Worm (Caenorhabditis elegans) whole organism, young adult: ENCODE measurements around the gene dct-18.

Source experiments
- B0035.1 ChIP-seq: sonication (generic microtip); optimal IDR thresholded peaks from 2 replicates; lab custom pipeline; 2016; ENCODE audit warnings: missing genetic modification characterization, mild to moderate bottlenecking, missing compliant biosample characterization, missing genotype, missing genetic modification reagents
- C17E4.6 ChIP-seq: fragments of 200-800 bp; sonication (Bioruptor generic); IDR thresholded peaks from 2 replicates; pipeline ENCODE4 v1.3.6; 2022; ENCODE audit warnings: missing genetic modification reagents, missing genetic modification characterization, missing compliant biosample characterization
- F37B4.10 ChIP-seq: fragments of 200-800 bp; sonication (Bioruptor generic); IDR thresholded peaks from 2 replicates; pipeline ENCODE4 v1.3.6; 2022; ENCODE audit warnings: missing genetic modification characterization, missing compliant biosample characterization
- K12H6.12 ChIP-seq: fragments of 200-800 bp; sonication (Bioruptor generic); optimal IDR thresholded peaks from 2 replicates; lab custom pipeline; 2018; ENCODE audit warnings: mild to moderate bottlenecking, missing genetic modification characterization, missing compliant biosample characterization
- Y95B8A.8 ChIP-seq: fragments of 200-800 bp; sonication (Bioruptor generic); IDR thresholded peaks from 2 replicates; pipeline ENCODE4 v1.3.6; 2022; ENCODE audit warnings: missing genetic modification reagents, missing genetic modification characterization, missing compliant biosample characterization
- aptf-3 ChIP-seq: fragments of 200-800 bp; sonication (Bioruptor generic); IDR thresholded peaks from 2 replicates; pipeline ENCODE4 v1.3.6; 2022; ENCODE audit warnings: missing genetic modification characterization, missing compliant biosample characterization
- attf-5 ChIP-seq: fragments of 200-800 bp; sonication (Bioruptor generic); optimal IDR thresholded peaks from 2 replicates; lab custom pipeline; 2018; ENCODE audit warnings: mild to moderate bottlenecking, missing genetic modification characterization, missing compliant biosample characterization
- attf-6 ChIP-seq: fragments of 200-800 bp; sonication (Bioruptor generic); IDR thresholded peaks from 2 replicates; pipeline ENCODE4 v1.3.6; 2022; ENCODE audit warnings: missing genetic modification reagents, missing genetic modification characterization, missing compliant biosample characterization
- bed-2 ChIP-seq: fragments of 200-800 bp; sonication (Bioruptor generic); IDR thresholded peaks from 2 replicates; pipeline ENCODE4 v1.3.6; 2022; ENCODE audit warnings: missing genetic modification reagents, missing genetic modification characterization, missing compliant biosample characterization
- ccch-3 ChIP-seq: fragments of 200-800 bp; sonication (Bioruptor generic); optimal IDR thresholded peaks from 2 replicates; lab custom pipeline; 2018; ENCODE audit warnings: mild to moderate bottlenecking, missing genetic modification characterization, missing compliant biosample characterization
- cebp-1 ChIP-seq, 2 experiments: fragments of 200-800 bp in 1 of 2; sonication (Bioruptor generic) in 1 of 2; sonication (generic microtip) in 1 of 2; IDR thresholded peaks in 1 of 2; optimal IDR thresholded peaks in 1 of 2; 2 replicates each; pipeline versions ENCODE4 v1.3.6 to Lab custom; 2017 to 2022; ENCODE audit warnings: missing compliant biosample characterization in 2 of 2, missing genetic modification characterization in 2 of 2, mild to moderate bottlenecking in 1 of 2, missing genetic modification reagents in 1 of 2, moderate library complexity in 1 of 2
- cebp-2 ChIP-seq: fragments of 200-800 bp; sonication (Bioruptor generic); IDR thresholded peaks from 2 replicates; pipeline ENCODE4 v1.3.6; 2022; ENCODE audit warnings: missing genetic modification characterization, missing compliant biosample characterization
- ceh-91 ChIP-seq: fragments of 200-800 bp; sonication (Bioruptor generic); IDR thresholded peaks from 2 replicates; pipeline ENCODE4 v1.3.6; 2022; ENCODE audit warnings: missing genetic modification reagents, missing genetic modification characterization, missing compliant biosample characterization
- dox-1 ChIP-seq: fragments of 200-800 bp; sonication (Bioruptor generic); IDR thresholded peaks from 2 replicates; pipeline ENCODE4 v1.3.6; 2022; ENCODE audit warnings: missing genetic modification reagents, missing genetic modification characterization, missing compliant biosample characterization
- ekl-4 ChIP-seq: fragments of 200-800 bp; sonication (Bioruptor generic); IDR thresholded peaks from 2 replicates; pipeline ENCODE4 v1.3.6; 2022; ENCODE audit warnings: missing genetic modification reagents, missing genetic modification characterization, missing compliant biosample characterization
- ets-4 ChIP-seq: fragments of 200-800 bp; sonication (Bioruptor generic); optimal IDR thresholded peaks from 2 replicates; lab custom pipeline; 2018; ENCODE audit warnings: mild to moderate bottlenecking, missing genetic modification characterization, missing compliant biosample characterization
- hmg-1.2 ChIP-seq: fragments of 200-800 bp; sonication (Bioruptor generic); IDR thresholded peaks from 2 replicates; pipeline ENCODE4 v1.3.6; 2022; ENCODE audit warnings: missing genetic modification reagents, missing genetic modification characterization, missing compliant biosample characterization
- hsf-1 ChIP-seq: fragments of 200-800 bp; sonication (Bioruptor generic); IDR thresholded peaks from 2 replicates; pipeline ENCODE4 v1.3.6; 2022; ENCODE audit warnings: missing genetic modification reagents, missing genetic modification characterization, missing compliant biosample characterization
- lag-1 ChIP-seq: fragments of 200-800 bp; sonication (Bioruptor generic); IDR thresholded peaks from 2 replicates; pipeline ENCODE4 v1.3.6; 2022; ENCODE audit warnings: missing genetic modification reagents, missing genetic modification characterization, missing compliant biosample characterization
- lin-26 ChIP-seq: fragments of 200-800 bp; sonication (Bioruptor generic); IDR thresholded peaks from 2 replicates; pipeline ENCODE4 v1.3.6; 2022; ENCODE audit warnings: missing genetic modification reagents, missing genetic modification characterization, missing compliant biosample characterization
- lin-35 ChIP-seq, 3 experiments: fragments of 150-350 bp in 2 of 3; sonication (generic microtip) in 1 of 3; optimal IDR thresholded peaks; 2 replicates each; lab custom pipeline; 2014 to 2018; ENCODE audit warnings: missing biosample characterization in 3 of 3, missing genetic modification characterization in 3 of 3, missing genetic modification reagents in 3 of 3
- lin-54 ChIP-seq: fragments of 200-800 bp; sonication (Bioruptor generic); optimal IDR thresholded peaks from 2 replicates; lab custom pipeline; 2018; ENCODE audit warnings: mild to moderate bottlenecking, missing genetic modification characterization, missing compliant biosample characterization
- madf-10 ChIP-seq: sonication (generic microtip); optimal IDR thresholded peaks from 2 replicates; lab custom pipeline; 2016; ENCODE audit warnings: mild to moderate bottlenecking, missing genetic modification characterization, missing compliant biosample characterization
- madf-8 ChIP-seq: fragments of 200-800 bp; sonication (Bioruptor generic); conservative IDR thresholded peaks from 2 replicates; pipeline ENCODE4 v1.3.6; 2022; ENCODE audit warnings: missing genetic modification reagents, missing genetic modification characterization, missing compliant biosample characterization
- mxl-1 ChIP-seq: sonication (generic microtip); optimal IDR thresholded peaks from 2 replicates; lab custom pipeline; 2016; ENCODE audit warnings: missing genetic modification characterization, missing compliant biosample characterization
- nhr-120 ChIP-seq: fragments of 200-800 bp; sonication (Bioruptor generic); IDR thresholded peaks from 2 replicates; pipeline ENCODE4 v1.3.6; 2022; ENCODE audit warnings: missing genetic modification characterization, missing compliant biosample characterization
- nhr-179 ChIP-seq: sonication (generic microtip); optimal IDR thresholded peaks from 2 replicates; lab custom pipeline; 2016; ENCODE audit warnings: mild to moderate bottlenecking, missing genetic modification characterization, missing compliant biosample characterization
- nhr-80 ChIP-seq: sonication (generic microtip); optimal IDR thresholded peaks from 2 replicates; lab custom pipeline; 2016; ENCODE audit warnings: missing genetic modification characterization, missing compliant biosample characterization
- nhr-90 ChIP-seq: sonication (generic microtip); optimal IDR thresholded peaks from 2 replicates; lab custom pipeline; 2016; ENCODE audit warnings: missing genotype, mild to moderate bottlenecking, missing genetic modification characterization, missing compliant biosample characterization
- snpc-3.4 ChIP-seq: sonication (generic microtip); optimal IDR thresholded peaks from 2 replicates; lab custom pipeline; 2017; ENCODE audit warnings: missing genetic modification characterization, mild to moderate bottlenecking, missing compliant biosample characterization, antibody characterized with exemption, moderate library complexity, missing genotype, missing genetic modification reagents
- unc-62 ChIP-seq: fragments of 150-350 bp; optimal IDR thresholded peaks from 2 replicates; lab custom pipeline; 2014; ENCODE audit warnings: missing biosample characterization, missing genetic modification reagents, missing genetic modification characterization
- ztf-25 ChIP-seq: fragments of 200-800 bp; sonication (Bioruptor generic); IDR thresholded peaks from 2 replicates; pipeline ENCODE4 v1.3.6; 2022; ENCODE audit warnings: missing genetic modification reagents, missing genetic modification characterization, missing compliant biosample characterization
- ztf-3 ChIP-seq: fragments of 200-800 bp; sonication (Bioruptor generic); optimal IDR thresholded peaks from 2 replicates; lab custom pipeline; 2018; ENCODE audit warnings: mild to moderate bottlenecking, missing genetic modification characterization, missing compliant biosample characterization

dct-18 gene

DNA sequence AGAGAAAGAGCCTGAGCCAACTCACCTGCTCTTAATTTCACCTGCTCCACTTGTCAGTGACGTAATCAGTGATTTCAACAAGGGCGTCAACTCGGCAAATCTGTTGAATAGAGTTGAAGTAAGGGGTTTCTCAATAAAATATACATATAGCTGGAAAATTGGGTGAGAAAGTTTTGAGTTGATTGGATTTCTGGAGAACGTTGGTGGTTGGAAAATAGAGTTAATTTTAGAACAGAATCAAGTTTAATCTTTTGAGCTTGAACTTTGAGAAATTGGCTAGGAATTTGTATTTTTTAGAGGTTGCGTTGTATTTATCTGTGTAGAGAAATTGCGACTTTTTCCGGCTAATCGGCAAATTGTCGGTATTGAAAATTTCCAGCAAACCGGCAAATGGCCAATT is 37.9 kb downstream of the dct-18 start, which contains the start of gene Y38F1A.4:
TSS of gene Y38F1A.4 (minus strand) at position 101 of the 400 bp plus-strand sequence.
- no peak for TF ChIP-seq hsf-1 (GFP tag; lab: Robert Waterston, UW)
- TF ChIP-seq madf-10 (tag; lab: Kevin White, UChicago): no peak
- TF ChIP-seq mxl-1 (tag; lab: Kevin White, UChicago): no peak
- no peak for TF ChIP-seq attf-6
- no peak for TF ChIP-seq nhr-179 (tag; lab: Kevin White, UChicago)
- no peak for TF ChIP-seq K12H6.12 (tag; lab: Kevin White, UChicago)
- TF ChIP-seq hmg-1.2 (GFP tag; lab: Robert Waterston, UW): no peak
- TF ChIP-seq lag-1 (GFP tag; lab: Robert Waterston, UW): no peak
- no peak for TF ChIP-seq bed-2 (GFP tag; lab: Robert Waterston, UW)
- no peak for TF ChIP-seq lin-35 (GFP tag; optimal IDR thresholded peaks at IDR 0.05; lab: Kevin White, UChicago)
- no peak for TF ChIP-seq nhr-80 (tag; lab: Kevin White, UChicago)
- no peak for TF ChIP-seq lin-26
- TF ChIP-seq ztf-3 (GFP tag; lab: Kevin White, UChicago): no peak

DNA sequence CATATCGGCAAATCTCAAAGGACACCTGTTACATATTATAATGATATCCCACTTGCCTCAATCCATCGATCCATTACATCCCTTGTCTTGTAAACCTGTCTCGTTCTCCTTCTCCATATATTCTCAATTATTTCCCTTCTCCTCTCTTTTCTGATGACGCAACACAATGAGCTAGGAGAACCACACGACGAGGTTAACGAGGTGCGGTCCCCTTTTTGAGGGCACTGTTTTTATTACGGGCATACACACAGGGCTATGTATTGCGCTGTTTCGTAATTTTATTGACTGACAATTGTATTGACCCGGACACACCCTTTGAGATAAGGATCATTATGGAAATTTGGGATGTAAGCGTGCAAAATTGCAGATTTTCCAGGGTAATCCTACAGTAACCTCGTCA is 47.0 kb downstream of the dct-18 start:
- TF ChIP-seq lin-26 (no peak), madf-8 (GFP tag; lab: Robert Waterston, UW) (no peak), attf-5 (GFP tag; lab: Kevin White, UChicago) (no peak), B0035.1 (no peak), nhr-179 (tag; lab: Kevin White, UChicago) (no peak), ceh-91 (GFP tag; lab: Robert Waterston, UW) (no peak), aptf-3 (GFP tag; lab: Robert Waterston, UW) (no peak), nhr-120 (GFP tag; lab: Robert Waterston, UW) (no peak), madf-10 (tag; lab: Kevin White, UChicago) (no peak), snpc-3.4 (tag; lab: Kevin White, UChicago) (no peak), nhr-90 (tag; lab: Kevin White, UChicago) (no peak), nhr-80 (tag; lab: Kevin White, UChicago) (no peak)

DNA sequence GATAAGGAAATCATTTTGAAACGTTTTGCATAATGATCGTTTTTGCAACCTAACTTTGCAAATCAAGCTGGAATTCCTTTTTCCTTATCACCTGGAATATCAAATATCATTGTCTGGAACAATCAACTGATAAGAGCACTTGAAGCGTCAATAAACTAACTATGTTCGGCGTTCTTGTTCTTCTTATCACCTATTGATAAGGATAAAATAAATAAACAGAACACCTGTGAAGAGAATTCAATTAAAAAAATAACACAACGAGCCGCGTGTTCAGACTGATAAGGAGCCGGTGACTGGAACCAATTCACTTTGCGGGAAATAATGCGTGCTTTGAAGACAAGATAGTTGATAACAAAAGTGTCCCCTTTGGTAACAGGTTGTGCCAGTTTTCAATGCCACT is 48.5 kb downstream of the dct-18 start, which contains the start of gene cyd-1:
TSS of gene cyd-1 (plus strand) at position 380 of the 400 bp plus-strand sequence.
- TF ChIP-seq nhr-120 (GFP tag; lab: Robert Waterston, UW): no peak
- TF ChIP-seq nhr-80 (tag; lab: Kevin White, UChicago): peak; percentile 82
- TF ChIP-seq unc-62 (GFP tag; lab: Kevin White, UChicago): peak; percentile 38
- no peak for TF ChIP-seq C17E4.6 (GFP tag; lab: Robert Waterston, UW)
- TF ChIP-seq Y95B8A.8 (GFP tag; lab: Robert Waterston, UW): no peak
- TF ChIP-seq cebp-2 (GFP tag; lab: Robert Waterston, UW): no peak
- peak; percentile 61 for TF ChIP-seq ets-4 (GFP tag; lab: Kevin White, UChicago)
- TF ChIP-seq dox-1 (GFP tag; lab: Robert Waterston, UW): peak; percentile 51
- no peak for TF ChIP-seq F37B4.10 (GFP tag; lab: Robert Waterston, UW)

DNA sequence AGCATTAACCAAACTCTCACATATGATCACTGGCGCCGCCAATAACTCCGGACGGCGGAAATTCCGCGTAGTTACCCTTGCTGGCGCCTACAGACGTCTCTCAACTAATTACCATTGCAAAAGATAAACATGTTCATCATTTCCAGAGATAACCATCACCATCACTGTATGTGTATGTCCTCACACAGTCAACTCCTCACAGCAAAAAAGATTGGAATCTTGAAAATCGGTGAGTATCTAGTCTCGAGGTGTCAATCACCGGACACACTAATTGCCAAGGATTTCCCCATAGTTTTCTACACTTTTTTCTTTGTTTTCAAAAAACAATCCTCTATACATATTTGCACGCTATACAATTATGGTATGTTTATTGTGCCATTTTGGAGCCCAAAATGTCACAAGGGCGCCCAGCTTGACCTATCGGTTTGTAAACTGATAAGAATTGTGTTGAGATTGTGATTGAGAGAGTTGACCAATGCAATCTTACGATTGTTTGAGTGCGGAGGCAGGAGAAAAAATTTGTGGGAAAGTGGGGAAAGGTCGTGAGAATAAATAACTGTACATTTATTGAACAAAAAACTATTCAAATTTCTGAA is 50.4 kb downstream of the dct-18 start:
- TF ChIP-seq cebp-1 (GFP tag; IDR thresholded peaks at IDR 0.05; lab: Robert Waterston, UW) (no peak), cebp-1 (tag; optimal IDR thresholded peaks at IDR 0.05; lab: Kevin White, UChicago) (no peak), nhr-80 (tag; lab: Kevin White, UChicago) (peak; percentile 26), lin-54 (GFP tag; lab: Kevin White, UChicago) (no peak), unc-62 (GFP tag; lab: Kevin White, UChicago) (peak; percentile 80), dox-1 (GFP tag; lab: Robert Waterston, UW) (no peak), ekl-4 (GFP tag; lab: Robert Waterston, UW) (no peak), ztf-25 (no peak), madf-8 (GFP tag; lab: Robert Waterston, UW) (no peak), hmg-1.2 (GFP tag; lab: Robert Waterston, UW) (no peak), ccch-3 (GFP tag; lab: Kevin White, UChicago) (no peak)
- TF ChIP-seq, all 124 proteins: peak for 2
